Fruit fly (Drosophila melanogaster): ENCODE data around the gene Afti.

Gene Afti

DNA sequence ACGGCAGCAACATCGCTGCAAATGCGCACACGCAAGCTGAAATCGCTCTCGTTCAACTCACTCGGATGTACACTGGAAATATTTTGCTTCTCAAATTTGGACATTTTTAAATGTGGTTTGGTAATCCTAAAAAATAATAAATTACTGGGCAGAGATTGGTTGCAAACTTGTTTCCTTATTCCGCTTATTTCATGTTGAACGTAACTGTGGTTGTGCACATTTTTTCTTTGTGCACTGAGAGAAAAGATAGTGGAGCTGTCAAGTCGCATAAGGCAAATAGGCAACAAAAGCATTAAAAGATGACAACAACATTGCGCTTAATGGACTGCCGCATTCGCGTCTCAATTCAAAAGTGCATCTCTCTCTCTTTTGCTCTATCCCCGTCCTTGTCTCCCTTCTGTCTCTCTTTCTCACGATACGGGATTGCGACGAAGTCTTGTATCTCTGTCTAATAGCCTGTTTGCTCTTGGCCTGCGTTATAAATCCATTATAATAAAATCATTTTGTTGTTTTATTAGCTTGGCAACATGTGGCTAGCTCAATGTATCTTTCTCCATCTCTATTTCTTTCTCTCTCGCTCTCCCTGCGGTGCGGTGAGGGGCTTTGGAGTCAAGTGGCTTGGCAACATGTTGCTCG lies 46.8 kb upstream of the Afti start (continued):
- TF ChIP-seq jigr1 (GFP tag; IDR thresholded peaks at IDR 0.05) = peak; percentile 77; the same call in 2 of the 3 replicates
- peak; percentile 79 for TF ChIP-seq Nf-YB (GFP tag; optimal IDR thresholded peaks at IDR 0.05)
- peak; percentile 83 for TF ChIP-seq CG2712 (tag; optimal IDR thresholded peaks at IDR 0.05)
- peak; percentile 80 for TF ChIP-seq CG8478 (optimal IDR thresholded peaks at IDR 0.05)
- peak; percentile 58 for TF ChIP-seq zen (tag; optimal IDR thresholded peaks at IDR 0.05)

DNA sequence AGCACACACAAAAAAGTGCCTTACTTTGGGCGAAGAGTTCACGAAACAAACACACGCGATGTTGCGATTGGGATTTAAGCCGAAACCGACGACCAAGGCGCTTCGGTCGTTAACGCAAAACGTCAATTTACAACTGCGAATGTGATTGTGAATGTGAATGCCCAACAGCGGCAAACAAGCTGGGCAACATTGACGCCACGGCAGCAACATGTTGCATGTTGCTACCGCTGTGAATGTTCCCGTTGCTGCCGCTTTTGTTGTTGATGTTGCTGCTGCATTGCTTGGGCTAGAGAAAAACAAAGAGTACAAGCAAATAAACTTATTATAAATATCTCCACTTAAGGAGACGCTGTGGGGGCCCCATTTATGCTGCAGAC lies 46.3 kb upstream of the Afti start, which contains the start of gene NK7.1:
TSS of gene NK7.1 (minus strand) at position 137 of the 377 bp plus-strand sequence.
- TF ChIP-seq Asciz (GFP tag; optimal IDR thresholded peaks at IDR 0.05) = no peak
- no peak for TF ChIP-seq az2 (GFP tag; optimal IDR thresholded peaks at IDR 0.05)
- TF ChIP-seq CG11504 (tag; optimal IDR thresholded peaks at IDR 0.05) = peak; percentile 99
- 0 out of 4 replicates have a peak, but pooled peaks have one; percentile 31 for TF ChIP-seq chinmo (GFP tag; IDR thresholded peaks at IDR 0.05; ENCODE audit: partially characterized antibody)
- no peak for TF ChIP-seq Side (GFP tag; optimal IDR thresholded peaks at IDR 0.05)
- no peak for TF ChIP-seq Adf1 (GFP tag; IDR thresholded peaks at IDR 0.05)
- no peak for TF ChIP-seq CG16813 (GFP tag; IDR thresholded peaks at IDR 0.05; ENCODE audit: partially characterized antibody)
- TF ChIP-seq trh (GFP tag; optimal IDR thresholded peaks at IDR 0.05) = no peak
- no peak for TF ChIP-seq Dip2 (GFP tag; IDR thresholded peaks at IDR 0.05)
- no peak for TF ChIP-seq tgo (GFP tag; IDR thresholded peaks at IDR 0.05)
- TF ChIP-seq HmgZ (tag; optimal IDR thresholded peaks at IDR 0.05) = no peak
- no peak for TF ChIP-seq psq (GFP tag; optimal IDR thresholded peaks at IDR 0.05)
- TF ChIP-seq CG3163 (GFP tag; optimal IDR thresholded peaks at IDR 0.05) = no peak
- 0 out of 3 replicates have a peak, but pooled peaks have one; percentile 6 for TF ChIP-seq zfh1 (GFP tag; IDR thresholded peaks at IDR 0.05)
- TF ChIP-seq sens-2 (GFP tag; IDR thresholded peaks at IDR 0.05) = no peak
- TF ChIP-seq salm (tag; optimal IDR thresholded peaks at IDR 0.05) = no peak
- TF ChIP-seq CG11560 (tag; IDR thresholded peaks at IDR 0.05) = no peak
- peak; percentile 96 for TF ChIP-seq CG2199 (GFP tag; IDR thresholded peaks at IDR 0.05)
- TF ChIP-seq NC2β (GFP tag; optimal IDR thresholded peaks at IDR 0.05) = no peak
- no peak for TF ChIP-seq Xbp1 (GFP tag; optimal IDR thresholded peaks at IDR 0.05)
- no peak for TF ChIP-seq zf30C (GFP tag; optimal IDR thresholded peaks at IDR 0.05)
- no peak for TF ChIP-seq Abd-B (GFP tag; optimal IDR thresholded peaks at IDR 0.05)
- no peak for TF ChIP-seq lab (GFP tag; optimal IDR thresholded peaks at IDR 0.05)
- TF ChIP-seq Vsx1 (GFP tag; optimal IDR thresholded peaks at IDR 0.05) = no peak
- no peak for TF ChIP-seq chif (GFP tag; optimal IDR thresholded peaks at IDR 0.05)

DNA sequence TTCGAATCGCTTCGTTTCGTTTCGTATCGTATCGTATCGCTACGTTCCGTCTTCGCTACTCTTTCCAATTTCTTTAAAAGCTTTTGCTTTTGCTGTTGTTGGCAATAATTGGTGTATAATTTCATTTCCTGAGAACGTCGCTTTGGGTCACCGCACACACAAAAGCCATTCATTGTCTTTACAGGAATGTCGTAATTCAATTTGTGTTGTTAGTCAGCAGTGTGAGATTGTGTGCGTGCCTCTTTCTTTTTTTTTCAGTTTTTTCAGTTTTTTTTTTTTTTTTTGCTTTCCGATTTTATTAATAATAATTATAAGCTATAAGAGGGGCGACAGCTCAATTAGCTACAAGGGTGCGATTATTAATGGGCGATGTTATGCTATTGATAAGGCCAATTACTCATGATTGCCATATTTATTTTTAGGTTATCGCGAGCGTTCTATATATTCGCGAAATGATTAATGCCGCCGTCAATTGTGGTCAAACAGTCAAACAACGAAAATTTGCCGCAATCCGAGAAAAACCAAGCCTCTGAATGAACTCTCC lies 44.7 kb upstream of the Afti start:
- TF ChIP-seq CG1603 (tag; optimal IDR thresholded peaks at IDR 0.05) = no peak
- TF ChIP-seq CG1024 (GFP tag; IDR thresholded peaks at IDR 0.05) = no peak
- TF ChIP-seq CG9727 (GFP tag; optimal IDR thresholded peaks at IDR 0.05) = no peak
- no peak for TF ChIP-seq HmgZ (tag; optimal IDR thresholded peaks at IDR 0.05)
- no peak for TF ChIP-seq H15 (GFP tag; IDR thresholded peaks at IDR 0.05)
- peak; percentile 19 for TF ChIP-seq Med (GFP tag)
- TF ChIP-seq lab (GFP tag; optimal IDR thresholded peaks at IDR 0.05) = peak; percentile 38
- no peak for TF ChIP-seq sc (optimal IDR thresholded peaks at IDR 0.05)
- TF ChIP-seq sc (GFP tag; optimal IDR thresholded peaks at IDR 0.05) = no peak
- TF ChIP-seq Oaz (GFP tag; IDR thresholded peaks at IDR 0.05) = no peak
- TF ChIP-seq gcm2 (GFP tag; optimal IDR thresholded peaks at IDR 0.05) = no peak
- TF ChIP-seq Gug (GFP tag; IDR thresholded peaks at IDR 0.05) = no peak
- 0 out of 3 replicates have a peak, but pooled peaks have one; percentile 6 for TF ChIP-seq CG2199 (GFP tag; IDR thresholded peaks at IDR 0.05)
- TF ChIP-seq CG18476 (GFP tag; optimal IDR thresholded peaks at IDR 0.05) = no peak
- TF ChIP-seq CG17802 (tag; optimal IDR thresholded peaks at IDR 0.05) = no peak
- no peak for TF ChIP-seq btn (GFP tag; optimal IDR thresholded peaks at IDR 0.05)
- TF ChIP-seq her (GFP tag; optimal IDR thresholded peaks at IDR 0.05) = no peak
- TF ChIP-seq exex (tag; optimal IDR thresholded peaks at IDR 0.05) = peak; percentile 50
- peak in 1 of 2 experiments; percentile 12 for TF ChIP-seq Pdp1 (GFP tag; optimal IDR thresholded peaks at IDR 0.05)
- TF ChIP-seq cwo (GFP tag; optimal IDR thresholded peaks at IDR 0.05) = no peak
- no peak for TF ChIP-seq CG3995 (GFP tag; optimal IDR thresholded peaks at IDR 0.05)
- TF ChIP-seq CrebB (tag; optimal IDR thresholded peaks at IDR 0.05) = no peak

Measured in whole organism, embryonic.